ENCODE assay signal across 1 fruit fly cellular context in the genomic region with DNA sequence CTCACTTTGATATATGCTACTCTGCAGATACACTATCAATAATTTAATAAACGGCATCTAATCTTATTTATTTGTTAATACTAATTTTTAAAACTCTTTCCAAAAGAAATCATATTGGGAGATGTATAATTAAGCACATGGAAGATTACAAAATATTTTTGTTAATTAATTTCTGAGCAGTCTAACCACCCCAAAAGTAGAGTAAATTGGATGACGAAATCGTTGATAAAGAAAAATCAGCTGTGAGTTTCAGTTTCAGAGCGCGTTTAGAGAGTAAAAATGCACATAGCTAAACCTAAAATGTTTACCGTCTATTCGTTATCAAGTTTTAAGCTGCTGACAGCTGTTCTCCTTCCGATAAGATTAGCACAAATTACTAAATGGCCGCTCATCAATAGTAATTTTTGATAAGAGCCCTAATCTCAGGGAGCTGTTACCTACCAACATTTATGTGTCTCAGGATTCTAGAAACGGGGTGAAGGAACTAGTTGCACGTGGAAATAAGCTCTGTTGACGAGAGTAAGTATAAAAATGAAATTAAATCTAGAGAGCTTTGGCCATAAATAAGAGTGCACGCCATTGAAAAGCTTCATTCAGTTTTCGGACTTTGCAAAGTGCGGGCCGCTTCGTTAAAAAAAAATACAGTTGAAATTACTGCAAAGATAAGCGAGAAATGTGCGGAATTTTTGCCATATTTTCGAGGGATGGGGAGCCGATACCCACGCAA.
TF ChIP-seq lines count a peak whose summit lies in the region.

TSS of gene chb (plus strand) at position 327 of the 727 bp plus-strand sequence.
TSS of gene AsnS (plus strand) at position 592 of the 727 bp plus-strand sequence.

TF ChIP-seq in whole organism, embryonic, 481 proteins besides CTCF, POLR2A, EP300 and RAD21 (continued from another document and continues in another):
- peak; percentile 89 for TF ChIP-seq chinmo (GFP tag; IDR thresholded peaks at IDR 0.05; lab: Robert Waterston, UW; ENCODE audit: partially characterized antibody)
- peak; percentile 92 for TF ChIP-seq ttk (GFP tag; IDR thresholded peaks at IDR 0.05; lab: Robert Waterston, UW)
- TF ChIP-seq ap (GFP tag; IDR thresholded peaks at IDR 0.05; lab: Robert Waterston, UW), result peak; percentile 85
- TF ChIP-seq CG7839 (tag; optimal IDR thresholded peaks at IDR 0.05; lab: Kevin White, UChicago), result peak; percentile 93
- TF ChIP-seq tll (GFP tag; optimal IDR thresholded peaks at IDR 0.05; lab: Kevin White, UChicago), result no peak
- TF ChIP-seq pros (GFP tag; optimal IDR thresholded peaks at IDR 0.05; lab: Kevin White, UChicago), result no peak
- no peak for TF ChIP-seq CG10565 (GFP tag; optimal IDR thresholded peaks at IDR 0.05; lab: Kevin White, UChicago)
- peak; percentile 85 for TF ChIP-seq NFAT (GFP tag; IDR thresholded peaks at IDR 0.05; lab: Robert Waterston, UW)
- peak; percentile 64 for TF ChIP-seq CG8359 (GFP tag; optimal IDR thresholded peaks at IDR 0.05; lab: Kevin White, UChicago; ENCODE audit: borderline replicate concordance)
- peak; percentile 89 for TF ChIP-seq seq (GFP tag; IDR thresholded peaks at IDR 0.05; lab: Robert Waterston, UW)
- TF ChIP-seq btn (GFP tag; optimal IDR thresholded peaks at IDR 0.05; lab: Kevin White, UChicago), result peak; percentile 48
- peak; percentile 95 for TF ChIP-seq CG11504 (tag; optimal IDR thresholded peaks at IDR 0.05; lab: Kevin White, UChicago)
- peak; percentile 61 for TF ChIP-seq CG9609 (GFP tag; optimal IDR thresholded peaks at IDR 0.05; lab: Kevin White, UChicago)
- TF ChIP-seq CG17186 (GFP tag; optimal IDR thresholded peaks at IDR 0.05; lab: Kevin White, UChicago), result no peak
- peak; percentile 70 for TF ChIP-seq CG13775 (GFP tag; optimal IDR thresholded peaks at IDR 0.05; lab: Kevin White, UChicago)
- peak; percentile 95 for TF ChIP-seq Awh (GFP tag; IDR thresholded peaks at IDR 0.05; lab: Robert Waterston, UW)
- TF ChIP-seq schlank (tag; optimal IDR thresholded peaks at IDR 0.05; lab: Kevin White, UChicago), result peak; percentile 74
- peak; percentile 82 for TF ChIP-seq CG11696 (GFP tag; IDR thresholded peaks at IDR 0.05; lab: Robert Waterston, UW)
- no peak for TF ChIP-seq CG3163 (GFP tag; optimal IDR thresholded peaks at IDR 0.05; lab: Kevin White, UChicago)
- TF ChIP-seq Hr39 (optimal IDR thresholded peaks at IDR 0.05; lab: Kevin White, UChicago), result no peak
- TF ChIP-seq CG12071 (GFP tag; optimal IDR thresholded peaks at IDR 0.05; lab: Kevin White, UChicago), result peak; percentile 83
- no peak for TF ChIP-seq nerfin-2 (GFP tag; IDR thresholded peaks at IDR 0.05; lab: Robert Waterston, UW; ENCODE audit: partially characterized antibody)
- peak; percentile 94 for TF ChIP-seq crc (GFP tag; optimal IDR thresholded peaks at IDR 0.05; lab: Kevin White, UChicago)
- peak; percentile 17 for TF ChIP-seq CG12744 (GFP tag; optimal IDR thresholded peaks at IDR 0.05; lab: Kevin White, UChicago)
- TF ChIP-seq NK7.1 (GFP tag; optimal IDR thresholded peaks at IDR 0.05; lab: Kevin White, UChicago), result peak; percentile 56
- TF ChIP-seq zf30C (GFP tag; optimal IDR thresholded peaks at IDR 0.05; lab: Kevin White, UChicago), result no peak
- TF ChIP-seq CG3847 (GFP tag; IDR thresholded peaks at IDR 0.05; lab: Robert Waterston, UW), result peak; percentile 90
- TF ChIP-seq Dek (tag; optimal IDR thresholded peaks at IDR 0.05; lab: Kevin White, UChicago), result peak; percentile 95
- TF ChIP-seq Nf-YB (GFP tag; optimal IDR thresholded peaks at IDR 0.05; lab: Kevin White, UChicago), result peak; percentile 76
- TF ChIP-seq jumu (GFP tag; optimal IDR thresholded peaks at IDR 0.05; lab: Kevin White, UChicago), result peak; percentile 41
- TF ChIP-seq CG34224 (GFP tag; IDR thresholded peaks at IDR 0.05; lab: Robert Waterston, UW; ENCODE audit: partially characterized antibody), result no peak
- peak; percentile 83 for TF ChIP-seq odd (GFP tag; optimal IDR thresholded peaks at IDR 0.05; lab: Kevin White, UChicago)
- TF ChIP-seq Stat92E (GFP tag; optimal IDR thresholded peaks at IDR 0.05; lab: Kevin White, UChicago), result no peak
- TF ChIP-seq sug (tag; optimal IDR thresholded peaks at IDR 0.05; lab: Kevin White, UChicago), result peak; percentile 50
- TF ChIP-seq stwl (tag; optimal IDR thresholded peaks at IDR 0.05; lab: Kevin White, UChicago), result no peak
- TF ChIP-seq CG4730 (GFP tag; IDR thresholded peaks at IDR 0.05; lab: Robert Waterston, UW), result peak; percentile 93
- peak; percentile 32 for TF ChIP-seq Mad (GFP tag; optimal IDR thresholded peaks at IDR 0.05; lab: Kevin White, UChicago)
- TF ChIP-seq Xbp1 (GFP tag; optimal IDR thresholded peaks at IDR 0.05; lab: Kevin White, UChicago), result peak; percentile 86
- TF ChIP-seq ash1 (GFP tag; optimal IDR thresholded peaks at IDR 0.05; lab: Kevin White, UChicago), result no peak
- TF ChIP-seq CG30403 (GFP tag; optimal IDR thresholded peaks at IDR 0.05; lab: Kevin White, UChicago), result peak; percentile 89
- TF ChIP-seq Hey (tag; optimal IDR thresholded peaks at IDR 0.05; lab: Kevin White, UChicago), result no peak
- no peak for TF ChIP-seq ac (GFP tag; optimal IDR thresholded peaks at IDR 0.05; lab: Kevin White, UChicago)
- TF ChIP-seq CG9817 (tag; optimal IDR thresholded peaks at IDR 0.05; lab: Kevin White, UChicago), result peak; percentile 90
- peak; percentile 56 for TF ChIP-seq CG3995 (GFP tag; optimal IDR thresholded peaks at IDR 0.05; lab: Kevin White, UChicago)
- TF ChIP-seq CG17359 (tag; optimal IDR thresholded peaks at IDR 0.05; lab: Kevin White, UChicago), result peak; percentile 96
- no peak for TF ChIP-seq CG13287 (GFP tag; IDR thresholded peaks at IDR 0.05; lab: Robert Waterston, UW; ENCODE audit: partially characterized antibody)
- TF ChIP-seq Lpt (GFP tag; optimal IDR thresholded peaks at IDR 0.05; lab: Kevin White, UChicago), result no peak
- TF ChIP-seq p53 (GFP tag; optimal IDR thresholded peaks at IDR 0.05; lab: Kevin White, UChicago), result peak; percentile 5
- peak; percentile 6 for TF ChIP-seq grn (GFP tag; optimal IDR thresholded peaks at IDR 0.05; lab: Kevin White, UChicago)
- no peak for TF ChIP-seq pan (optimal IDR thresholded peaks at IDR 0.05; lab: Kevin White, UChicago)
- TF ChIP-seq pan (GFP tag; optimal IDR thresholded peaks at IDR 0.05 in 1 of 2, IDR thresholded peaks at IDR 0.05 in 1 of 2), result peak in 1 of 2 experiments; percentile 96
- peak; percentile 32 for TF ChIP-seq tup (GFP tag; optimal IDR thresholded peaks at IDR 0.05; lab: Kevin White, UChicago)
- TF ChIP-seq unc-4 (GFP tag; IDR thresholded peaks at IDR 0.05; lab: Robert Waterston, UW; ENCODE audit: partially characterized antibody), result no peak
- peak; percentile 83 for TF ChIP-seq CG10267 (tag; optimal IDR thresholded peaks at IDR 0.05; lab: Kevin White, UChicago)
- peak; percentile 89 for TF ChIP-seq esg (GFP tag; conservative IDR thresholded peaks at IDR 0.05; lab: Robert Waterston, UW)
- TF ChIP-seq Eip74EF (GFP tag; optimal IDR thresholded peaks at IDR 0.05; lab: Kevin White, UChicago), result peak in 1 of 2 experiments; percentile 85
- TF ChIP-seq Atf-2 (GFP tag; optimal IDR thresholded peaks at IDR 0.05; lab: Kevin White, UChicago), result peak; percentile 21
- peak; percentile 56 for TF ChIP-seq psq (GFP tag; optimal IDR thresholded peaks at IDR 0.05; lab: Kevin White, UChicago)
- TF ChIP-seq ab (GFP tag; optimal IDR thresholded peaks at IDR 0.05; lab: Kevin White, UChicago), result no peak
- TF ChIP-seq CG14014 (GFP tag; IDR thresholded peaks at IDR 0.05; lab: Robert Waterston, UW), result peak; percentile 93
- peak; percentile 10 for TF ChIP-seq CG13894 (tag; optimal IDR thresholded peaks at IDR 0.05; lab: Kevin White, UChicago)
- peak; percentile 87 for TF ChIP-seq CG10654 (GFP tag; optimal IDR thresholded peaks at IDR 0.05; lab: Kevin White, UChicago)
- TF ChIP-seq Usf (GFP tag; optimal IDR thresholded peaks at IDR 0.05; lab: Kevin White, UChicago), result peak; percentile 58
- TF ChIP-seq pb (GFP tag; optimal IDR thresholded peaks at IDR 0.05; lab: Kevin White, UChicago), result peak; percentile 45
- TF ChIP-seq salm (tag; optimal IDR thresholded peaks at IDR 0.05; lab: Kevin White, UChicago), result peak; percentile 87
- TF ChIP-seq Bdp1 (GFP tag; optimal IDR thresholded peaks at IDR 0.05; lab: Kevin White, UChicago), result peak; percentile 25
- peak; percentile 70 for TF ChIP-seq trh (GFP tag; optimal IDR thresholded peaks at IDR 0.05; lab: Kevin White, UChicago)
- peak; percentile 88 for TF ChIP-seq Sox100B (GFP tag; optimal IDR thresholded peaks at IDR 0.05; lab: Kevin White, UChicago)
- no peak for TF ChIP-seq CG3065 (GFP tag; optimal IDR thresholded peaks at IDR 0.05; lab: Kevin White, UChicago)
- TF ChIP-seq cas (GFP tag; IDR thresholded peaks at IDR 0.05; lab: Robert Waterston, UW), result peak; percentile 83
- peak; percentile 88 for TF ChIP-seq Hmr (GFP tag; optimal IDR thresholded peaks at IDR 0.05; lab: Kevin White, UChicago)
- peak; percentile 12 for TF ChIP-seq CG15073 (GFP tag; optimal IDR thresholded peaks at IDR 0.05; lab: Kevin White, UChicago)
- no peak; the same call in 1 of the 2 replicates for TF ChIP-seq CG16779 (GFP tag; IDR thresholded peaks at IDR 0.05; lab: Robert Waterston, UW)
- TF ChIP-seq Deaf1 (tag; optimal IDR thresholded peaks at IDR 0.05; lab: Kevin White, UChicago), result no peak
- TF ChIP-seq gce (GFP tag; IDR thresholded peaks at IDR 0.05; lab: Robert Waterston, UW), result peak; percentile 87
- TF ChIP-seq insv (GFP tag; optimal IDR thresholded peaks at IDR 0.05; lab: Kevin White, UChicago), result no peak
- peak; percentile 86 for TF ChIP-seq gcm (GFP tag; optimal IDR thresholded peaks at IDR 0.05; lab: Kevin White, UChicago)
- TF ChIP-seq lilli (GFP tag; optimal IDR thresholded peaks at IDR 0.05; lab: Kevin White, UChicago), result peak; percentile 85
- TF ChIP-seq Elba2 (GFP tag; optimal IDR thresholded peaks at IDR 0.05; lab: Kevin White, UChicago), result no peak
- peak; percentile 78 for TF ChIP-seq org-1 (GFP tag; optimal IDR thresholded peaks at IDR 0.05; lab: Kevin White, UChicago)
- TF ChIP-seq CG17361 (GFP tag; IDR thresholded peaks at IDR 0.05; lab: Robert Waterston, UW), result peak; percentile 92
- peak; percentile 95 for TF ChIP-seq CG2678 (tag; optimal IDR thresholded peaks at IDR 0.05; lab: Kevin White, UChicago)
- TF ChIP-seq CG4820 (GFP tag; optimal IDR thresholded peaks at IDR 0.05; lab: Kevin White, UChicago), result peak; percentile 85
- TF ChIP-seq CG2712 (tag; optimal IDR thresholded peaks at IDR 0.05; lab: Kevin White, UChicago), result peak; percentile 95
- TF ChIP-seq Rx (GFP tag; IDR thresholded peaks at IDR 0.05; lab: Robert Waterston, UW), result peak; percentile 75
- no peak for TF ChIP-seq dan (GFP tag; IDR thresholded peaks at IDR 0.05; lab: Robert Waterston, UW)
- peak; percentile 67 for TF ChIP-seq CHES-1-like (GFP tag; optimal IDR thresholded peaks at IDR 0.05; lab: Kevin White, UChicago)
- peak; percentile 88 for TF ChIP-seq GATAe (GFP tag; conservative IDR thresholded peaks at IDR 0.05; lab: Robert Waterston, UW)
- TF ChIP-seq oc (tag; optimal IDR thresholded peaks at IDR 0.05; lab: Kevin White, UChicago), result peak; percentile 92
- TF ChIP-seq gem (tag; optimal IDR thresholded peaks at IDR 0.05; lab: Kevin White, UChicago), result peak; percentile 97
- peak; percentile 94 for TF ChIP-seq CG8924 (tag; optimal IDR thresholded peaks at IDR 0.05; lab: Kevin White, UChicago)
- peak; percentile 94 for TF ChIP-seq CoRest (tag; optimal IDR thresholded peaks at IDR 0.05; lab: Kevin White, UChicago)
- peak; percentile 87; the same call in 2 of the 3 replicates for TF ChIP-seq Mrtf (GFP tag; IDR thresholded peaks at IDR 0.05; lab: Robert Waterston, UW)
- TF ChIP-seq CG13624 (GFP tag; optimal IDR thresholded peaks at IDR 0.05; lab: Kevin White, UChicago), result peak; percentile 79
- TF ChIP-seq CG4854 (GFP tag; optimal IDR thresholded peaks at IDR 0.05; lab: Kevin White, UChicago), result peak; percentile 52
- no peak for TF ChIP-seq cg (GFP tag; optimal IDR thresholded peaks at IDR 0.05; lab: Kevin White, UChicago)
- peak; percentile 73 for TF ChIP-seq CG1529 (GFP tag; optimal IDR thresholded peaks at IDR 0.05; lab: Kevin White, UChicago)
- TF ChIP-seq CG9727 (GFP tag; optimal IDR thresholded peaks at IDR 0.05; lab: Kevin White, UChicago), result peak; percentile 79
- TF ChIP-seq sc (optimal IDR thresholded peaks at IDR 0.05; lab: Kevin White, UChicago), result no peak
- TF ChIP-seq sc (GFP tag; optimal IDR thresholded peaks at IDR 0.05; lab: Kevin White, UChicago), result peak; percentile 62
- TF ChIP-seq CG10959 (GFP tag; IDR thresholded peaks at IDR 0.05; lab: Robert Waterston, UW), result peak; percentile 56
- TF ChIP-seq Nf-YA (GFP tag; IDR thresholded peaks at IDR 0.05; lab: Robert Waterston, UW), result peak; percentile 90
- peak; percentile 84 for TF ChIP-seq Taf1 (GFP tag; IDR thresholded peaks at IDR 0.05; lab: Robert Waterston, UW)
- peak; percentile 66 for TF ChIP-seq bab2 (GFP tag; optimal IDR thresholded peaks at IDR 0.05; lab: Kevin White, UChicago)
- peak; percentile 72 for TF ChIP-seq CG6813 (GFP tag; optimal IDR thresholded peaks at IDR 0.05; lab: Kevin White, UChicago)
- no peak for TF ChIP-seq sna (GFP tag; IDR thresholded peaks at IDR 0.05; lab: Robert Waterston, UW; ENCODE audit: partially characterized antibody)
- TF ChIP-seq ind (GFP tag; optimal IDR thresholded peaks at IDR 0.05; lab: Kevin White, UChicago), result peak; percentile 86
- peak; percentile 89 for TF ChIP-seq CG1603 (tag; optimal IDR thresholded peaks at IDR 0.05; lab: Kevin White, UChicago)
- TF ChIP-seq CG12942 (GFP tag; optimal IDR thresholded peaks at IDR 0.05; lab: Kevin White, UChicago), result peak; percentile 68
- peak; percentile 87 for TF ChIP-seq so (GFP tag; IDR thresholded peaks at IDR 0.05; lab: Robert Waterston, UW)
- TF ChIP-seq slou (GFP tag; optimal IDR thresholded peaks at IDR 0.05; lab: Kevin White, UChicago), result peak; percentile 80
- peak; percentile 90 for TF ChIP-seq CG8388 (GFP tag; optimal IDR thresholded peaks at IDR 0.05; lab: Kevin White, UChicago)
- peak; percentile 81 for TF ChIP-seq CG1602 (GFP tag; optimal IDR thresholded peaks at IDR 0.05; lab: Kevin White, UChicago)
- TF ChIP-seq yki (optimal IDR thresholded peaks at IDR 0.05; lab: Kevin White, UChicago), result no peak
- peak; percentile 91 for TF ChIP-seq CG34422 (GFP tag; IDR thresholded peaks at IDR 0.05; lab: Robert Waterston, UW)
- TF ChIP-seq Med (GFP tag; lab: Kevin White, UChicago), result peak; percentile 95
- TF ChIP-seq tx (GFP tag; optimal IDR thresholded peaks at IDR 0.05; lab: Kevin White, UChicago), result peak; percentile 55
- peak; percentile 54 for TF ChIP-seq en (GFP tag; optimal IDR thresholded peaks at IDR 0.05; lab: Kevin White, UChicago)
- peak; percentile 90 for TF ChIP-seq CG32772 (GFP tag; IDR thresholded peaks at IDR 0.05; lab: Robert Waterston, UW)
- peak; percentile 53 for TF ChIP-seq Doc2 (GFP tag; IDR thresholded peaks at IDR 0.05; lab: Robert Waterston, UW)
- peak; percentile 91 for TF ChIP-seq CG11456 (GFP tag; IDR thresholded peaks at IDR 0.05; lab: Robert Waterston, UW)
- peak; percentile 91 for TF ChIP-seq Asciz (GFP tag; optimal IDR thresholded peaks at IDR 0.05; lab: Kevin White, UChicago)
- TF ChIP-seq Optix (GFP tag; IDR thresholded peaks at IDR 0.05; lab: Robert Waterston, UW), result no peak
